Fruit fly (Drosophila melanogaster): Measurements from ENCODE around the gene CG6996.
A peak's percentile ranks its signal among the peaks of the same experiment; 100 is the strongest.

DNA sequence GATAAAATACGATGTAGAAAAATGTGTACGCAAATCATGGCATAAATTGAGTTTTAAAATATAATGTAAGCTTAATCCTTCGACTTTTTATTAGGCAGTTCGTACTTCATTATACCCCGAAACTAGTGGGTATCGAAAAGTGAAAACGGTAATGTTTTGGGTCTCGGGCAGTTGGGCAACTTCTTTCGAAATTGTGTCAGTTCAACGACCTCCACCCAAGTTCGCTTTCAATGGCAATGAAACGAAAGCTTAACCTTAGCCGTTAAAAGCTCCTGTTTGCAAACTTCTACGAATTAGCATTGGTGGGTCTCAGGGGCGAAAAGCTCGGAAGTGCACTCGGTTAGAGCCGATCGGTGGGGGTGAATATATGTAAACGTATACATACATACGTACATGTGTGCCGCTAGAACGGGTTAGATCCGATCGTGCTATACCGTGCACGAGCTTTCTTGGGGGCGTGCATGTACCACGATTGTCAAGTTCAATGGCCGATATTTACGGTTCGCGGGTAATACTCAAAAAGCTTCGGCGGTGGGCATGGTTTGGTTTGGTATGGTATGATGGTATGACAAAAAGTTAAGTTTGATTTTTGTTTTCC, 22.9 kb downstream of the CG6996 start:
- TF ChIP-seq bab1 (GFP tag; optimal IDR thresholded peaks at IDR 0.05) (peak; percentile 33), CG1620 (GFP tag; optimal IDR thresholded peaks at IDR 0.05) (no peak), CG11617 (GFP tag; optimal IDR thresholded peaks at IDR 0.05) (no peak), cnc (optimal IDR thresholded peaks at IDR 0.05) (no peak), pad (GFP tag; optimal IDR thresholded peaks at IDR 0.05) (peak; percentile 46), tj (GFP tag; optimal IDR thresholded peaks at IDR 0.05) (no peak), CG14711 (tag; optimal IDR thresholded peaks at IDR 0.05) (no peak), CG7101 (tag; optimal IDR thresholded peaks at IDR 0.05) (no peak), CG5204 (GFP tag; optimal IDR thresholded peaks at IDR 0.05) (no peak), Crg-1 (GFP tag; optimal IDR thresholded peaks at IDR 0.05) (no peak), kay (GFP tag; ENCODE audit: borderline replicate concordance) (no peak), Mnt (GFP tag; optimal IDR thresholded peaks at IDR 0.05) (peak; percentile 57)
